Fruit fly (Drosophila melanogaster) whole organism, wandering third instar larva: ENCODE data around the gene St2.

Source experiments
- Abd-B ChIP-seq: fragments of >200 bp; optimal IDR thresholded peaks from 2 replicates; lab custom pipeline; 2017; ENCODE audit warnings: missing biosample characterization, missing genetic modification characterization
- CG32264 ChIP-seq: fragments of 200-800 bp; sonication (Bioruptor generic); optimal IDR thresholded peaks from 2 replicates; lab custom pipeline; 2016; ENCODE audit warnings: missing biosample characterization, missing genetic modification characterization
- CG9705 ChIP-seq: fragments of 200-800 bp; sonication (Bioruptor generic); optimal IDR thresholded peaks from 2 replicates; lab custom pipeline; 2018; ENCODE audit warnings: missing biosample characterization, mild to moderate bottlenecking, missing genetic modification characterization
- CrebA ChIP-seq: fragments of 200-800 bp; sonication (Bioruptor generic); optimal IDR thresholded peaks from 2 replicates; lab custom pipeline; 2016; ENCODE audit warnings: missing biosample characterization, mild to moderate bottlenecking, missing genetic modification characterization, borderline replicate concordance
- Dfd ChIP-seq: fragments of >200 bp; optimal IDR thresholded peaks from 2 replicates; lab custom pipeline; 2017; ENCODE audit warnings: missing biosample characterization, missing genetic modification characterization
- Dif ChIP-seq: fragments of 200-275, 200-300 bp; sonication (Bioruptor generic); optimal IDR thresholded peaks from 2 replicates; lab custom pipeline; 2018; ENCODE audit warnings: missing biosample characterization, missing genetic modification characterization; ENCODE audit not compliant: partially characterized antibody
- GATAd ChIP-seq: sonication (Bioruptor generic); optimal IDR thresholded peaks from 2 replicates; lab custom pipeline; 2016; ENCODE audit warnings: missing biosample characterization, missing genetic modification characterization
- HLH106 ChIP-seq: fragments of 200-800 bp; optimal IDR thresholded peaks from 3 replicates; lab custom pipeline; 2019; ENCODE audit warnings: missing biosample characterization, mild to moderate bottlenecking, missing genetic modification characterization, moderate library complexity
- Hnf4 ChIP-seq: fragments of 200-800 bp; sonication (Bioruptor generic); optimal IDR thresholded peaks from 2 replicates; lab custom pipeline; 2016; ENCODE audit warnings: missing biosample characterization, mild to moderate bottlenecking, missing genetic modification characterization
- Hr78 ChIP-seq: fragments of >200 bp; optimal IDR thresholded peaks from 2 replicates; lab custom pipeline; 2017; ENCODE audit warnings: missing biosample characterization, missing genetic modification characterization
- Hr83 ChIP-seq: fragments of 200-300 bp; sonication (Bioruptor generic); optimal IDR thresholded peaks from 2 replicates; lab custom pipeline; 2016; ENCODE audit warnings: missing biosample characterization, mild to moderate bottlenecking, missing genetic modification characterization, moderate library complexity; ENCODE audit not compliant: poor library complexity, severe bottlenecking
- Jra ChIP-seq: sonication (Bioruptor generic); optimal IDR thresholded peaks from 2 replicates; lab custom pipeline; 2016; ENCODE audit warnings: missing biosample characterization, missing genetic modification characterization
- Mio ChIP-seq: sonication (Bioruptor generic); optimal IDR thresholded peaks from 2 replicates; lab custom pipeline; 2016; ENCODE audit warnings: missing biosample characterization, missing genetic modification characterization
- Myc ChIP-seq: fragments of >200 bp; optimal IDR thresholded peaks from 2 replicates; lab custom pipeline; 2017
- N ChIP-seq: fragments of >200 bp; optimal IDR thresholded peaks from 2 replicates; lab custom pipeline; 2018; ENCODE audit warnings: missing biosample characterization, missing external identifiers, missing genetic modification characterization
- OdsH ChIP-seq: fragments of 200-800 bp; sonication (Bioruptor generic); optimal IDR thresholded peaks from 2 replicates; lab custom pipeline; 2016; ENCODE audit warnings: missing biosample characterization, mild to moderate bottlenecking, missing genetic modification characterization
- Rel ChIP-seq, 2 experiments: fragments of 200-800 bp; sonication (Bioruptor generic) in 1 of 2; optimal IDR thresholded peaks; 2 replicates in 1 of 2; 3 replicates in 1 of 2; lab custom pipeline; 2016 to 2019; ENCODE audit warnings: mild to moderate bottlenecking in 2 of 2, missing biosample characterization in 2 of 2, missing genetic modification characterization in 2 of 2, moderate library complexity in 1 of 2
- Sp1 ChIP-seq: fragments of 200-800 bp; sonication (Bioruptor generic); optimal IDR thresholded peaks from 3 replicates; lab custom pipeline; 2019; ENCODE audit warnings: missing biosample characterization, mild to moderate bottlenecking, missing genetic modification characterization, moderate library complexity
- Vsx2 ChIP-seq: fragments of 200-300, 225-300 bp; sonication (Bioruptor generic); optimal IDR thresholded peaks from 2 replicates; lab custom pipeline; 2018; ENCODE audit warnings: missing biosample characterization, missing genetic modification characterization; ENCODE audit not compliant: partially characterized antibody
- br ChIP-seq: fragments of 200-800 bp; sonication (Bioruptor generic); optimal IDR thresholded peaks from 2 replicates; lab custom pipeline; 2016; ENCODE audit warnings: missing biosample characterization, missing genetic modification characterization
- brk ChIP-seq: fragments of 200-800 bp; sonication (Bioruptor generic); optimal IDR thresholded peaks from 2 replicates; lab custom pipeline; 2016; ENCODE audit warnings: missing biosample characterization, mild to moderate bottlenecking, missing genetic modification characterization
- dl ChIP-seq, 2 experiments: fragments of 175-275, 200-275 bp in 1 of 2; fragments of 200-275 bp in 1 of 2; sonication (Bioruptor generic); optimal IDR thresholded peaks; lab custom pipeline; 2018; ENCODE audit warnings: mild to moderate bottlenecking in 2 of 2, missing biosample characterization in 2 of 2, missing genetic modification characterization in 2 of 2, moderate library complexity in 2 of 2; ENCODE audit not compliant: partially characterized antibody in 2 of 2, insufficient read depth in 1 of 2
- dmrt93B ChIP-seq: fragments of 200-800 bp; sonication (Bioruptor generic); optimal IDR thresholded peaks from 2 replicates; lab custom pipeline; 2018; ENCODE audit warnings: missing biosample characterization, mild to moderate bottlenecking, missing genetic modification characterization
- dsf ChIP-seq: sonication (Bioruptor generic); optimal IDR thresholded peaks from 2 replicates; lab custom pipeline; 2016; ENCODE audit warnings: missing biosample characterization, missing genetic modification characterization, borderline replicate concordance
- ey ChIP-seq: fragments of 200-800 bp; sonication (Bioruptor generic); optimal IDR thresholded peaks from 2 replicates; lab custom pipeline; 2016; ENCODE audit warnings: missing biosample characterization, missing genetic modification characterization
- foxo ChIP-seq, 2 experiments: fragments of 200-800 bp; sonication (Bioruptor generic); optimal IDR thresholded peaks; 2 replicates in 1 of 2; 3 replicates in 1 of 2; lab custom pipeline; 2016 to 2017; ENCODE audit warnings: missing biosample characterization in 2 of 2, missing genetic modification characterization in 2 of 2
- fru ChIP-seq: fragments of 200-800 bp; sonication (Bioruptor generic); optimal IDR thresholded peaks from 3 replicates; lab custom pipeline; 2016; ENCODE audit warnings: missing biosample characterization, mild to moderate bottlenecking, missing genetic modification characterization
- h ChIP-seq: fragments of 200-800 bp; sonication (Bioruptor generic); optimal IDR thresholded peaks from 3 replicates; lab custom pipeline; 2016; ENCODE audit warnings: missing biosample characterization, mild to moderate bottlenecking, missing genetic modification characterization
- jim ChIP-seq: fragments of 175-275, 200-325 bp; sonication (Bioruptor generic); optimal IDR thresholded peaks from 2 replicates; lab custom pipeline; 2016; ENCODE audit warnings: missing biosample characterization, mild to moderate bottlenecking, missing genetic modification characterization
- lola ChIP-seq: fragments of >200 bp; optimal IDR thresholded peaks from 2 replicates; lab custom pipeline; 2017; ENCODE audit warnings: missing biosample characterization, missing genetic modification characterization
- pan ChIP-seq: fragments of >200 bp; optimal IDR thresholded peaks from 2 replicates; lab custom pipeline; 2017
- psq ChIP-seq: fragments of 200-800 bp; sonication (Bioruptor generic); optimal IDR thresholded peaks from 3 replicates; lab custom pipeline; 2017; ENCODE audit warnings: missing biosample characterization, mild to moderate bottlenecking, missing genetic modification characterization, moderate library complexity
- rgr ChIP-seq: fragments of 200-800 bp; sonication (Bioruptor generic); optimal IDR thresholded peaks from 3 replicates; lab custom pipeline; 2016; ENCODE audit warnings: missing biosample characterization, mild to moderate bottlenecking, missing genetic modification characterization
- sage ChIP-seq: fragments of 200-800 bp; sonication (Bioruptor generic); optimal IDR thresholded peaks from 2 replicates; lab custom pipeline; 2016; ENCODE audit warnings: missing biosample characterization, mild to moderate bottlenecking, missing genetic modification characterization
- sv ChIP-seq: fragments of 200-800 bp; sonication (Bioruptor generic); optimal IDR thresholded peaks from 3 replicates; lab custom pipeline; 2016; ENCODE audit warnings: missing biosample characterization, missing genetic modification characterization
- usp ChIP-seq: fragments of >200 bp; optimal IDR thresholded peaks from 2 replicates; lab custom pipeline; 2017; ENCODE audit warnings: missing biosample characterization, missing genetic modification characterization
- woc ChIP-seq: sonication (Bioruptor generic); optimal IDR thresholded peaks from 2 replicates; lab custom pipeline; 2016; ENCODE audit warnings: missing biosample characterization, mild to moderate bottlenecking, missing genetic modification characterization

St2 gene

dm6 chr3R:9232346-9232745 lies 19.3 kb upstream of the St2 start:
- TF ChIP-seq lola (GFP tag; lab: Kevin White, UChicago) (no peak), Dfd (GFP tag; lab: Kevin White, UChicago) (peak; percentile 92)

- TF ChIP-seq Dfd (GFP tag; lab: Kevin White, UChicago) (peak; percentile 97), Mio (GFP tag; lab: Kevin White, UChicago) (no peak)
- TF ChIP-seq, all 38 proteins: peak for 1
These were observed 17.9 kb upstream of the St2 start for dm6 chr3R:9233763-9234162.

DNA sequence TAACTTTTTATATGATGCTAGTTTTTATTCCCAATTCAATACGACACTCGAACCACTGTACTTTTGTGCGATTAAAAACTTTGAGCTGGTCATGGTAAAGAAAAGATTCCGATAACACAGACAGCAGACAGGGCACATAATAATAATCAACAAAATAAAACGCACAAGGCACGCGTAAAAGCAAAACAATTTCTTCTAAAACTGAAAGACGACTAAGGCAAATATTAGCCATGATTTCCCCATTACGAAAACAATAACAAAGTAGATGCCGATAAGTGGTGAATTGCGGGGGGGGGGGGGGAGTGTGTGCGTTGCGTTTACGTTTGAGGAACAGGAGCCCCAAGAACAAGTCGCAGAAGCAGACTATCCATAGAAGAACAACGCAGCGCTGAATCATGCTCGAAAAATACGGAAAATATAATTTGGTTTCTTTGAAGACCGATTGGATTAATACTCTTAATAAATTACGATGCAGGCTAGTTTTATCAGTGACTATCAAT lies 16.8 kb upstream of the St2 start:
- TF ChIP-seq N (GFP tag; lab: Kevin White, UChicago) = no peak
- TF ChIP-seq Dfd (GFP tag; lab: Kevin White, UChicago) = peak; percentile 42

- no peak for TF ChIP-seq Hnf4 (GFP tag; lab: Kevin White, UChicago)
- no peak for TF ChIP-seq Vsx2
- TF ChIP-seq woc (GFP tag; lab: Kevin White, UChicago) = no peak
- peak; percentile 10 for TF ChIP-seq br (GFP tag; lab: Kevin White, UChicago)
- no peak for TF ChIP-seq h
- no peak for TF ChIP-seq ey (GFP tag; lab: Kevin White, UChicago)
- TF ChIP-seq lola (GFP tag; lab: Kevin White, UChicago) = no peak
- TF ChIP-seq N (GFP tag; lab: Kevin White, UChicago) = peak; percentile 55
- TF ChIP-seq Hr78 = no peak
- peak; percentile 42 for TF ChIP-seq fru (GFP tag; lab: Kevin White, UChicago)
- TF ChIP-seq sv (GFP tag; lab: Kevin White, UChicago) = no peak
- no peak for TF ChIP-seq pan (lab: Kevin White, UChicago)
- TF ChIP-seq dl (GFP tag; optimal IDR thresholded peaks at IDR 0.05; lab: Kevin White, UChicago; ENCODE audit: insufficient read depth in 1 of 2, partially characterized antibody in 2 of 2) = peak in 1 of 2 experiments; percentile 25
- TF ChIP-seq OdsH (GFP tag; lab: Kevin White, UChicago) = no peak
- peak; percentile 97 for TF ChIP-seq psq (GFP tag; lab: Kevin White, UChicago)
- no peak for TF ChIP-seq foxo (GFP tag; optimal IDR thresholded peaks at IDR 0.05; lab: Kevin White, UChicago)
- no peak for TF ChIP-seq jim (GFP tag; lab: Kevin White, UChicago)
- no peak for TF ChIP-seq Dfd (GFP tag; lab: Kevin White, UChicago)
- no peak for TF ChIP-seq Myc (lab: Kevin White, UChicago)
- TF ChIP-seq Sp1 = no peak
- no peak for TF ChIP-seq Abd-B (GFP tag; lab: Kevin White, UChicago)
- no peak for TF ChIP-seq Mio (GFP tag; lab: Kevin White, UChicago)
- TF ChIP-seq Dif (GFP tag; lab: Kevin White, UChicago) = peak; percentile 17
- TF ChIP-seq usp (GFP tag; lab: Kevin White, UChicago) = no peak
- TF ChIP-seq, all 38 proteins: peak for 6
These were observed 15.6 kb upstream of the St2 start for dm6 chr3R:9236070-9236492.

- TF ChIP-seq Jra (peak; percentile 28), Hr83 (GFP tag; lab: Kevin White, UChicago) (peak; percentile 79), Hr78 (no peak), foxo (GFP tag; optimal IDR thresholded peaks at IDR 0.05; lab: Kevin White, UChicago) (peak; percentile 31 to 60), Myc (lab: Kevin White, UChicago) (no peak), CG9705 (no peak), HLH106 (tag; lab: Kevin White, UChicago) (no peak), h (peak; percentile 63), CG32264 (GFP tag; lab: Kevin White, UChicago) (peak; percentile 55), Mio (GFP tag; lab: Kevin White, UChicago) (no peak), Vsx2 (peak; percentile 77), Sp1 (peak; percentile 40), psq (GFP tag; lab: Kevin White, UChicago) (peak; percentile 58), lola (GFP tag; lab: Kevin White, UChicago) (no peak), Hnf4 (GFP tag; lab: Kevin White, UChicago) (peak; percentile 26), dmrt93B (no peak), rgr (GFP tag; lab: Kevin White, UChicago) (peak; percentile 51), Abd-B (GFP tag; lab: Kevin White, UChicago) (no peak), woc (GFP tag; lab: Kevin White, UChicago) (no peak), sage (GFP tag; lab: Kevin White, UChicago) (peak; percentile 50), sv (GFP tag; lab: Kevin White, UChicago) (peak; percentile 30), dl (GFP tag; optimal IDR thresholded peaks at IDR 0.05; lab: Kevin White, UChicago; ENCODE audit: insufficient read depth in 1 of 2, partially characterized antibody in 2 of 2) (peak; percentile 88 to 94), usp (GFP tag; lab: Kevin White, UChicago) (no peak), N (GFP tag; lab: Kevin White, UChicago) (no peak), CrebA (GFP tag; lab: Kevin White, UChicago) (no peak), GATAd (GFP tag; lab: Kevin White, UChicago) (no peak), brk (GFP tag; lab: Kevin White, UChicago) (peak; percentile 42), fru (GFP tag; lab: Kevin White, UChicago) (peak; percentile 16), Dfd (GFP tag; lab: Kevin White, UChicago) (no peak), Rel (GFP tag; optimal IDR thresholded peaks at IDR 0.05; lab: Kevin White, UChicago) (peak; percentile 80), Rel (tag; optimal IDR thresholded peaks at IDR 0.05; lab: Kevin White, UChicago) (peak; percentile 90), dsf (no peak), pan (lab: Kevin White, UChicago) (no peak), Dif (GFP tag; lab: Kevin White, UChicago) (peak; percentile 97)
These were observed 14.8 kb upstream of the St2 start for dm6 chr3R:9236883-9237267.
